Worm (Caenorhabditis elegans): ENCODE data around the gene pipp-4P.

pipp-4P gene

DNA sequence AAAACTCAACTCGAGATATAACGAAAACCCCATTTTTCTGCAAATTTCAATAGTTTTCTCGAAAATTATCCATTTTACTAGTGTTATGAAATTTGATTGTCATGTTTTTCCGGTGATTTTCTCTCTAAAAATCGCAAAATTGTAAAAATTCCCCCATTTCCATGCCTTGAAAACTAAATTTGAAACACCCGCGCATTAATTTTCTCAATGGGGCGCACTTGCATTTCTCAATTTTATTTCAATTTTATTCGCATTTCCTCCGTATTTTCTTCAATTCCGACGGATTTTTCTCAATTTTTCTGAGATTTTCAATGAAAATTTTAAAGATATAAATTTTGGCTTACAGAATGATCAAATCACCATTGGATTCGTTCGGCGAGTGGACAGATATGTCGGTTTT is 14.0 kb upstream of the pipp-4P start, which contains the start of gene Y71H2AM.3:
Gene Y71H2AM.3, plus strand, starts transcription at position 347 of the 400 bp plus-strand sequence.
- TF ChIP-seq ceh-9 (tag; optimal IDR thresholded peaks at IDR 0.05) (no peak), ceh-28 (tag; optimal IDR thresholded peaks at IDR 0.05) (peak; percentile 4), jun-1 (tag; optimal IDR thresholded peaks at IDR 0.05) (peak; percentile 3), nfya-1 (tag; optimal IDR thresholded peaks at IDR 0.05; ENCODE audit: insufficient read depth) (peak; percentile 52), hmg-11 (tag; optimal IDR thresholded peaks at IDR 0.05) (no peak), nhr-23 (tag; optimal IDR thresholded peaks at IDR 0.05) (peak; percentile 26), mml-1 (tag; optimal IDR thresholded peaks at IDR 0.05) (no peak), lin-15B (tag; optimal IDR thresholded peaks at IDR 0.05) (peak; percentile 76), ama-1 (optimal IDR thresholded peaks at IDR 0.05) (peak; percentile 68), pha-4 (tag; optimal IDR thresholded peaks at IDR 0.05) (peak; percentile 56)

- TF ChIP-seq nhr-43 (tag; optimal IDR thresholded peaks at IDR 0.05; ENCODE audit: poor library complexity, severe bottlenecking) = peak; percentile 14
- peak; percentile 38 for TF ChIP-seq aly-2 (tag; optimal IDR thresholded peaks at IDR 0.05)
- peak; percentile 3 for TF ChIP-seq elt-2 (tag; optimal IDR thresholded peaks at IDR 0.05)
- TF ChIP-seq ceh-16 (tag; optimal IDR thresholded peaks at IDR 0.05) = no peak
- TF ChIP-seq elt-3 (tag; optimal IDR thresholded peaks at IDR 0.05) = no peak
These were observed 7.7 kb upstream of the pipp-4P start for ce11 chrIII:2811410-2811809.

DNA sequence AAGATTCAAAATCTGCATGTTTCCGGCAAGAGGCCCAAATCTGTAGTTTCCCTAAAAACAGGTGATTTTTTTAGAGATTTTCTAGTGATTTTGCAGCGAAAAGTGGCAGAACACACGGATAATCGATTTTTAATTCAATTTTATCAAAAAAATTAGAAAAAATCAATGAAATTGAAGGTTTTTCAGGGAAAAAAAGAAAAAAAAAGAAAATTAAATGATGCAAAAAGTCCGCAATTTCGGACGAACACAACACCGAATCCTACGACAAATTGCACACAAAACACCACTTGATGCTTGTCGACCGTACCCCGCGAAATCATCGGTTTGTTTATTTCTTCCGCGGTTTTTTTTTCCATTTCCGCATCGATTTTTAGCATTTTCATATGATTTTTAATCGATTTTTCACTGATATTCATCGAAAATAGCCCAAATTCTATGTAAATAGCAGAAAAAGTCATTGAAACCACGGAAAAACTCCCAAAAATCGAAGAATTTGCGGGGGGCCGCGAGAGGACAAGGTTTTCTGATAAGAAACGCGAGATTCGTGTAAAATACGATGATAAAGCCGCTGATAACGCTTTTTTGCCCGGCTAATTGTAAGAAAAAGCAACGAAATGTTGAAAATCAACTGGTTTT is 4.0 kb upstream of the pipp-4P start, which contains the start of gene tufm-1:
Gene tufm-1, minus strand, starts transcription at position 51 of the 636 bp plus-strand sequence.
- peak; percentile 36 for TF ChIP-seq ceh-28 (tag; optimal IDR thresholded peaks at IDR 0.05)
- TF ChIP-seq egl-5 (tag; optimal IDR thresholded peaks at IDR 0.05) = peak; percentile 37
- peak; percentile 74 for TF ChIP-seq pha-4 (tag; optimal IDR thresholded peaks at IDR 0.05)
- no peak for TF ChIP-seq mml-1 (tag; optimal IDR thresholded peaks at IDR 0.05)
- TF ChIP-seq nfya-1 (tag; optimal IDR thresholded peaks at IDR 0.05; ENCODE audit: insufficient read depth) = peak; percentile 90
- no peak for TF ChIP-seq elt-1 (tag; optimal IDR thresholded peaks at IDR 0.05)
- no peak for TF ChIP-seq unc-39 (tag; optimal IDR thresholded peaks at IDR 0.05)
- no peak for TF ChIP-seq nhr-76 (tag; optimal IDR thresholded peaks at IDR 0.05)
- TF ChIP-seq skn-1 (tag; optimal IDR thresholded peaks at IDR 0.05) = peak; percentile 23
- TF ChIP-seq elt-2 (tag; optimal IDR thresholded peaks at IDR 0.05) = peak; percentile 48
- TF ChIP-seq lin-39 (tag; optimal IDR thresholded peaks at IDR 0.05) = peak; percentile 18
- peak; percentile 61 for TF ChIP-seq hmg-11 (tag; optimal IDR thresholded peaks at IDR 0.05)
- peak; percentile 76 for TF ChIP-seq lin-15B (tag; optimal IDR thresholded peaks at IDR 0.05)

DNA sequence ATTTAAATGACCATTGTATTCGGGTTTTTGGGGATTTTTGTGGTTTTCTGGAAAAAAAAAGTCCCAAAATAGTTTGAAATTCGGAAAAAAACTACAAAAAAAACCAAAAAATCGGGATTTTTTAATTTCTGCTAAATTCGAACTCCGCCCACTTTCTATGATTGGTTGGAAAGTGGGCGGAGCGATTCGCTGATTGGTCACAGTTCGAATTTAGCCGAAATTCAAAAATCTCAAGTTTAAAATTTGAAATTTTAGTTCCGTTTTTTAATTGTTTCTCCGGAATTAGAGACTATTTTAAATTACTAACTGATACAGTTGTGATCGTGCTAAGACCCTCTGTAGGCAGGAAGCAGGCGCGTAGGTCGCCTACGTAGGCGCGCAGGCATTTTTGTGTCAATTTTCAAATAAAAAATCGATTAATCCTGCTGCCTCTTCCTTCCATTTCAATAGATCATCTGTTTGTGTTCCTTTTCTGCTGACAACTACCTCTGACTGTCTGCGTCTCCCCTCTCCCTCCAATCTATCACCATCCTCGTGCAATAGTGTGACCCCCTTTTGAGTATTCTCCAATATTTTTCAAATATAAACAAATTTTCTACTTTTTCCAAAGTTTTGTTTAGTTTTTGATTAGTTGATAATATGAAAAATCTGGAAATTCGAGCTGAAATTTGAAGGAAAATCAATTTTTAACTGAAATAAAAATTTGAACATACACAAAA is 2.7 kb upstream of the pipp-4P start:
- TF ChIP-seq unc-39 (tag; optimal IDR thresholded peaks at IDR 0.05) (no peak), elt-3 (tag; optimal IDR thresholded peaks at IDR 0.05) (no peak), nhr-23 (tag; optimal IDR thresholded peaks at IDR 0.05) (peak; percentile 0), pha-4 (tag; optimal IDR thresholded peaks at IDR 0.05) (peak; percentile 48), nfya-1 (tag; optimal IDR thresholded peaks at IDR 0.05; ENCODE audit: insufficient read depth) (peak; percentile 93)

DNA sequence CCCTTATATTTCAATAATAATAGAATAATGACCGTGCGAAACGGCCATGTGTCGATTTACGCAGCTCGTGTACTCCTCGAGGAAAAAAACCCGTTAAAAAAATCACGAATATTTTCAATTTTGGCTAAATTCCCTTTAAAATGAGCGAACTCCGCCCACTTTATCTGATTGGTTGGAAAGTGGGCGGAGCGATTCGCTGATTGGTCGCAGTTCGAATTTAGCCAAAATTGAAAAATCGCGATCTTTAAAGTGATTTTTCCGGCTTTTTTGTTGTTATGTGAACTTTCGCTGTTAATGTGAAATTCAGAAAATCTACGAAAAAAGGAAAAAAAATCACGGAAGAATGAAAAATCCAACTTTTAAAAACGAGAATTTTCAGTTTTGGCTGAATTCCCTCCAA is 1.2 kb upstream of the pipp-4P start:
- no peak for TF ChIP-seq daf-12 (tag; optimal IDR thresholded peaks at IDR 0.05)
- peak; percentile 77 for TF ChIP-seq nfya-1 (tag; optimal IDR thresholded peaks at IDR 0.05; ENCODE audit: insufficient read depth)
- TF ChIP-seq pha-4 (tag; optimal IDR thresholded peaks at IDR 0.05) = no peak
- TF ChIP-seq nhr-28 (tag; optimal IDR thresholded peaks at IDR 0.05) = no peak

DNA sequence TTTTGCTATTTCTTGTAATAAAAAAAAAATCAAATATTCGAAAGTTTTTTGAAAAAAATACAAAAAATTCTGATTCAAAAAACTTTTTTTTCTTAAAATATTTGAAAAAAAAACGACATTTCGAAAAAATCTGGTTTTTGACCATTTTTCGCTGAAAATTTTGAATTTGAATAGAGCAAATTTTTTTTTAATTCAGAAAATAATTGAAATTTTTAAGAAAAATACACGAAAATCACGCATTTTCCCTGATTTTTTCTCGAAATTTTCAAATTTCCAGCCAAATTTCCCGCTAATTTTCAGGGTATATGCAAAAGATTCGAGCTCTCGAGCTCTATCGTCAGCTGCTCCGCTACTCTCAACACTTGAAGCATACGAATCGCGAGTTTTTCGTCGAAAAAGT is 7.7 kb downstream of the pipp-4P start, which contains the start of gene Y71H2AM.1:
Gene Y71H2AM.1, plus strand, starts transcription at position 301 of the 400 bp plus-strand sequence.
- TF ChIP-seq ceh-82 (tag; optimal IDR thresholded peaks at IDR 0.05) = no peak
- no peak for TF ChIP-seq lin-15B (tag; optimal IDR thresholded peaks at IDR 0.05)
- no peak for TF ChIP-seq pha-4 (tag; optimal IDR thresholded peaks at IDR 0.05)
- no peak for TF ChIP-seq nhr-25 (tag; optimal IDR thresholded peaks at IDR 0.05)

- TF ChIP-seq tbx-2 (tag; optimal IDR thresholded peaks at IDR 0.05) (no peak), pha-4 (tag; optimal IDR thresholded peaks at IDR 0.05) (no peak), ztf-11 (tag; optimal IDR thresholded peaks at IDR 0.05) (no peak), ceh-82 (tag; optimal IDR thresholded peaks at IDR 0.05) (no peak), lin-15B (tag; optimal IDR thresholded peaks at IDR 0.05) (no peak), zag-1 (tag; optimal IDR thresholded peaks at IDR 0.05) (no peak), egl-27 (tag; optimal IDR thresholded peaks at IDR 0.05) (no peak), unc-62 (GFP tag; optimal IDR thresholded peaks at IDR 0.05) (no peak), ceh-9 (tag; optimal IDR thresholded peaks at IDR 0.05) (no peak), nhr-25 (tag; optimal IDR thresholded peaks at IDR 0.05) (no peak), mml-1 (tag; optimal IDR thresholded peaks at IDR 0.05) (no peak), fkh-10 (GFP tag; optimal IDR thresholded peaks at IDR 0.05) (no peak)
These were observed 13.4 kb downstream of the pipp-4P start, which contains the start of gene Y71H2AM.29 for ce11 chrIII:2832483-2832882. Gene Y71H2AM.29, plus strand, starts transcription at chrIII:2832783.
